Fruit fly (Drosophila melanogaster) whole organism, adult: ENCODE measurements around the gene Grip91.

Experiments used
- CG11617 ChIP-seq: fragments of 200-800 bp; sonication (Bioruptor generic); optimal IDR thresholded peaks from 2 replicates; lab custom pipeline; 2017; ENCODE audit warnings: mild to moderate bottlenecking, missing biosample characterization, missing genetic modification reagents, missing genetic modification characterization
- CG12768 ChIP-seq: fragments of 200-800 bp; sonication (Bioruptor generic); optimal IDR thresholded peaks from 2 replicates; lab custom pipeline; 2017; ENCODE audit warnings: missing biosample characterization, missing genetic modification characterization, mild to moderate bottlenecking, moderate library complexity, missing genetic modification reagents
- CG14711 ChIP-seq: fragments of 200-800 bp; sonication (Bioruptor generic); optimal IDR thresholded peaks from 2 replicates; lab custom pipeline; 2018; ENCODE audit warnings: missing biosample characterization, mild to moderate bottlenecking, missing genetic modification characterization, moderate library complexity
- CG1620 ChIP-seq: fragments of 200-800 bp; sonication (Bioruptor generic); optimal IDR thresholded peaks from 2 replicates; lab custom pipeline; 2016; ENCODE audit warnings: missing biosample characterization, missing genetic modification characterization
- CG33017 ChIP-seq: fragments of 200-800 bp; sonication (Bioruptor generic); optimal IDR thresholded peaks from 2 replicates; lab custom pipeline; 2018; ENCODE audit warnings: missing biosample characterization, mild to moderate bottlenecking, missing genetic modification characterization, moderate library complexity
- CG5204 ChIP-seq: fragments of 200-800 bp; sonication (Bioruptor generic); optimal IDR thresholded peaks from 2 replicates; lab custom pipeline; 2016; ENCODE audit warnings: missing biosample characterization, missing genetic modification characterization
- CG7045 ChIP-seq: fragments of 200-800 bp; sonication (Bioruptor generic); optimal IDR thresholded peaks from 2 replicates; lab custom pipeline; 2017; ENCODE audit warnings: missing biosample characterization, mild to moderate bottlenecking, missing genetic modification characterization
- CG7101 ChIP-seq: fragments of 200-800 bp; sonication (Bioruptor generic); optimal IDR thresholded peaks from 2 replicates; lab custom pipeline; 2018; ENCODE audit warnings: missing biosample characterization, mild to moderate bottlenecking, missing genetic modification characterization, moderate library complexity
- Clk ChIP-seq: fragments of 200-800 bp; sonication (Bioruptor generic); optimal IDR thresholded peaks from 2 replicates; lab custom pipeline; 2017; ENCODE audit warnings: missing biosample characterization, missing genetic modification characterization
- Crg-1 ChIP-seq: fragments of 200-800 bp; sonication (Bioruptor generic); optimal IDR thresholded peaks from 2 replicates; lab custom pipeline; 2016; ENCODE audit warnings: missing biosample characterization, missing genetic modification characterization
- Hr96 ChIP-seq: fragments of 200-800 bp; sonication (Bioruptor generic); optimal IDR thresholded peaks from 2 replicates; lab custom pipeline; 2016; ENCODE audit warnings: missing biosample characterization, missing genetic modification characterization
- Mnt ChIP-seq: fragments of 200-800 bp; sonication (Bioruptor generic); optimal IDR thresholded peaks from 2 replicates; lab custom pipeline; 2016; ENCODE audit warnings: missing biosample characterization, mild to moderate bottlenecking, missing genetic modification characterization
- bab1 ChIP-seq: fragments of 200-800 bp; sonication (Bioruptor generic); optimal IDR thresholded peaks from 3 replicates; lab custom pipeline; 2019; ENCODE audit warnings: missing biosample characterization, mild to moderate bottlenecking, missing genetic modification characterization, moderate library complexity
- cic ChIP-seq: fragments of 200-800 bp; sonication (Bioruptor generic); optimal IDR thresholded peaks from 2 replicates; lab custom pipeline; 2017; ENCODE audit warnings: missing biosample characterization, mild to moderate bottlenecking, missing genetic modification characterization, moderate library complexity
- cnc ChIP-seq, 2 experiments: fragments of >200 bp; optimal IDR thresholded peaks; 2 replicates each; lab custom pipeline; 2017
- kay ChIP-seq: fragments of 200-800 bp; sonication (Bioruptor generic); peaks from one replicate; lab custom pipeline; 2016; ENCODE audit warnings: missing biosample characterization, missing genetic modification characterization, borderline replicate concordance
- ovo ChIP-seq: fragments of 200-800 bp; sonication (Bioruptor generic); optimal IDR thresholded peaks from 2 replicates; lab custom pipeline; 2016; ENCODE audit warnings: missing biosample characterization, missing genetic modification characterization
- pad ChIP-seq: fragments of 200-800 bp; sonication (Bioruptor generic); optimal IDR thresholded peaks from 3 replicates; lab custom pipeline; 2017; ENCODE audit warnings: missing biosample characterization, missing genetic modification characterization, mild to moderate bottlenecking, moderate library complexity, missing genetic modification reagents
- tj ChIP-seq: fragments of 200-800 bp; sonication (Bioruptor generic); optimal IDR thresholded peaks from 3 replicates; lab custom pipeline; 2017; ENCODE audit warnings: missing biosample characterization, mild to moderate bottlenecking, missing genetic modification characterization, moderate library complexity
- toe ChIP-seq: fragments of 200-800 bp; sonication (Bioruptor generic); optimal IDR thresholded peaks from 2 replicates; lab custom pipeline; 2016; ENCODE audit warnings: missing biosample characterization, missing genetic modification characterization

Gene Grip91

DNA sequence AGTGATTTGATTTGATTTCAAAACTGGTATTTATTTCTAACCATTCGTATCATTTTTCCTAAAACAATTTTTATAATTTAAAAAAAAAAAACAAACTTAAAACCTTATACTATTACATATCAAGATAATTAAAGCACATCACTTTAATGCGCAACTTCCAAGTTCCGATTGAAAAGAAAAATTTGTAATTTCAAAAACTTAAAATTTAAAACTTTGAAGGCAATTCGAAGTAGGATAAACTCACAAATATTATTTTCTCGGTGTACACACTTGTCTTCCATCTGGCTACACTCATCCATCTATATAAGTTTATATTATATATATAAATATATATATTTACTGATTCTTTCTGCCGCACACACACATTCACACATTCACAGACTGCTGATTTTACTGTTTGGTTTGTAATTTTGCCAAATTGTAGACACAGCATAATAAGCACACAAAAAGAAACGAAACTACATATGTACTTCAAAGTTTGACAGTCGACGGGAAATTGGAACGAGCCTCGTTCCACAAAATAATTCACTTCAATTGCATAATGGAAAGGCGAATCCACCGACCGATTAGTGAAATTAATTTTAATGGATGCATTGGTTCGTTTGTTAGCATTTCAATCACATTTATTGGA lies 41.7 kb upstream of the Grip91 start:
- TF ChIP-seq tj (GFP tag; lab: Kevin White, UChicago): peak; percentile 98
- no peak for TF ChIP-seq Mnt (GFP tag; lab: Kevin White, UChicago)
- TF ChIP-seq CG5204: no peak
- TF ChIP-seq kay: no peak
- TF ChIP-seq Crg-1 (GFP tag; lab: Kevin White, UChicago): no peak
- no peak for TF ChIP-seq cnc (optimal IDR thresholded peaks at IDR 0.05; lab: Kevin White, UChicago)
- TF ChIP-seq CG1620 (GFP tag; lab: Kevin White, UChicago): no peak
- TF ChIP-seq CG7045 (GFP tag; lab: Kevin White, UChicago): no peak
- TF ChIP-seq CG12768 (GFP tag; lab: Kevin White, UChicago): no peak
- TF ChIP-seq cic: no peak
- TF ChIP-seq bab1 (GFP tag; lab: Kevin White, UChicago): peak; percentile 36

DNA sequence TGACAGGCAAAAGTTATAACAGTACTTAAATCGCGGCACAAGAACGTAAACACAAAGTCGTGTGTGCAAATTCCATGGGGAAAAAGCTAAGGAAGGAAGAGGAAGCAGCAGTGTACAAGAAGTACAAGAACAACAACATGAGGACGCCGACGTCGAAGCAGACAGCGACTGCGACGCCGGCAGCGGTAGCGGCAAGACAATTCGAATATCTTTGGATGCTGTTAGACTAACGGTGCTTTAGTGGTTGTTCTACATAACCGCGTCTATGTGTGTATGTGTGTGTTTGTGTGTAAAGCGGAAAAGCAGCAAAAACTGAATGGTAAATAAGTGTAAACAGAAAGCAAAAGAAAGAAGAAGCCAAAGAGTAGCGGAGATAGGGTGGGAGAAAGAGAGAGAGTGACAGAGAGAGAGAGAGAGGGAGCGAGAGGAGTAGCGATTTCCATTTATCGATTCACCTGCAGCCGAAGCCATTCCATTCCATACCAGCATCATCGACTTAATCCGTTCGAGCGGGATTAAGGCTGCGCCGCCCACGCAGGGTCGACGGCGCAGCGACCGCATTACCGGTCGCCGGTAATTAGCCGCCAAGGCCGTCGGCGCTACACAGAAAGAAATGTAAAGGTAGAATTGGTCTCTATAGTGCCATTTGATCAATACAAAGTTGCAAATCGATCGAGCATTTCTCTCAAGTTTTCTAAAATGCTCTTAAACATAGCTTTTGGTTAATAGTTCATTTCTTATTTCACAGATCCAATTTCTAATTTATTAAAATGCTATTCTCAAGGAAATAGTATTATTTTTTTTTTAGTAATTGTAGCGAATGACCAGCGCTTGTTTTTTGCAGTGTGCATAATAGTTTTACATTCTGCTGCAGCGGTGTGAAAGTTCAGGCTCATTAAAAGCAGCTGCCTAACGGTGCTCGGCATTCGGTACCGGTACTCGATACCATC lies 39.8 kb upstream of the Grip91 start:
- TF ChIP-seq pad (GFP tag; lab: Kevin White, UChicago) (peak; percentile 14), ovo (GFP tag; lab: Kevin White, UChicago) (peak; percentile 61), CG11617 (GFP tag; lab: Kevin White, UChicago) (peak; percentile 31), CG7101 (peak; percentile 56), toe (GFP tag; lab: Kevin White, UChicago) (peak; percentile 41), CG14711 (tag; lab: Kevin White, UChicago) (peak; percentile 39), CG7045 (GFP tag; lab: Kevin White, UChicago) (peak; percentile 60), CG33017 (tag; lab: Kevin White, UChicago) (peak; percentile 21), CG12768 (GFP tag; lab: Kevin White, UChicago) (peak; percentile 46), Clk (GFP tag; lab: Kevin White, UChicago) (no peak), bab1 (GFP tag; lab: Kevin White, UChicago) (peak; percentile 50), cic (no peak), Crg-1 (GFP tag; lab: Kevin White, UChicago) (no peak), Mnt (GFP tag; lab: Kevin White, UChicago) (peak; percentile 11), kay (no peak), CG5204 (peak; percentile 60), Hr96 (GFP tag; lab: Kevin White, UChicago) (no peak), cnc (optimal IDR thresholded peaks at IDR 0.05; lab: Kevin White, UChicago) (no peak), tj (GFP tag; lab: Kevin White, UChicago) (peak; percentile 52), CG1620 (GFP tag; lab: Kevin White, UChicago) (no peak)

- peak; percentile 23 for TF ChIP-seq bab1 (GFP tag; lab: Kevin White, UChicago)
- no peak for TF ChIP-seq cnc (optimal IDR thresholded peaks at IDR 0.05; lab: Kevin White, UChicago)
- no peak for TF ChIP-seq kay
- peak; percentile 27 for TF ChIP-seq CG14711 (tag; lab: Kevin White, UChicago)
- TF ChIP-seq CG7101: peak; percentile 28
- no peak for TF ChIP-seq CG7045 (GFP tag; lab: Kevin White, UChicago)
- TF ChIP-seq Crg-1 (GFP tag; lab: Kevin White, UChicago): no peak
- TF ChIP-seq CG12768 (GFP tag; lab: Kevin White, UChicago): no peak
- peak; percentile 34 for TF ChIP-seq cic
- TF ChIP-seq Hr96 (GFP tag; lab: Kevin White, UChicago): no peak
- TF ChIP-seq pad (GFP tag; lab: Kevin White, UChicago): peak; percentile 25
- TF ChIP-seq CG1620 (GFP tag; lab: Kevin White, UChicago): peak; percentile 25
- TF ChIP-seq ovo (GFP tag; lab: Kevin White, UChicago): no peak
- TF ChIP-seq tj (GFP tag; lab: Kevin White, UChicago): peak; percentile 89
- TF ChIP-seq CG11617 (GFP tag; lab: Kevin White, UChicago): no peak
- peak; percentile 50 for TF ChIP-seq Mnt (GFP tag; lab: Kevin White, UChicago)
Observed at dm6 chrX:13783534-13783949, 39.1 kb upstream of the Grip91 start, which contains the start of gene inaE. Gene inaE, plus strand, starts transcription at chrX:13783714.

- TF ChIP-seq CG11617 (GFP tag; lab: Kevin White, UChicago) (peak; percentile 94), cic (peak; percentile 75), ovo (GFP tag; lab: Kevin White, UChicago) (peak; percentile 75), pad (GFP tag; lab: Kevin White, UChicago) (peak; percentile 58), CG7101 (peak; percentile 75), kay (no peak), CG5204 (peak; percentile 57), CG7045 (GFP tag; lab: Kevin White, UChicago) (peak; percentile 60), cnc (optimal IDR thresholded peaks at IDR 0.05; lab: Kevin White, UChicago) (peak; percentile 58 to 74), CG33017 (tag; lab: Kevin White, UChicago) (peak; percentile 32), Mnt (GFP tag; lab: Kevin White, UChicago) (peak; percentile 70), Crg-1 (GFP tag; lab: Kevin White, UChicago) (peak; percentile 19), CG1620 (GFP tag; lab: Kevin White, UChicago) (peak; percentile 78), Clk (GFP tag; lab: Kevin White, UChicago) (peak; percentile 2), toe (GFP tag; lab: Kevin White, UChicago) (peak; percentile 76), CG12768 (GFP tag; lab: Kevin White, UChicago) (peak; percentile 49), bab1 (GFP tag; lab: Kevin White, UChicago) (peak; percentile 89), CG14711 (tag; lab: Kevin White, UChicago) (peak; percentile 44), Hr96 (GFP tag; lab: Kevin White, UChicago) (peak; percentile 90), tj (GFP tag; lab: Kevin White, UChicago) (peak; percentile 99)
Observed at dm6 chrX:13781739-13782502, 37.4 kb upstream of the Grip91 start, which contains the start of the genes CtsB and amrt. Gene CtsB, minus strand, starts transcription at chrX:13782170. Gene amrt, plus strand, starts transcription at chrX:13782459.
